Worm (Caenorhabditis elegans): Measurements from ENCODE around the gene ntl-4.

- TF ChIP-seq skn-1 (tag; optimal IDR thresholded peaks at IDR 0.05) (no peak), ztf-7 (tag; optimal IDR thresholded peaks at IDR 0.05) (no peak)
Observed at ce11 chrIV:7927852-7928251, 17.5 kb downstream of the ntl-4 start, which contains the start of gene gcy-8.

All from whole organism, L4 larva.